Worm (Caenorhabditis elegans) whole organism, young adult: ENCODE results near the gene F49H12.3.

Experiments used
- Y56A3A.18 ChIP-seq: fragments of 200-800 bp; sonication (Bioruptor generic); IDR thresholded peaks from 2 replicates; pipeline ENCODE4 v1.3.6; 2022; ENCODE audit warnings: missing genetic modification reagents, missing genetic modification characterization, missing compliant biosample characterization
- akir-1 ChIP-seq: fragments of 200-800 bp; sonication (Bioruptor generic); optimal IDR thresholded peaks from 2 replicates; lab custom pipeline; 2018; ENCODE audit warnings: mild to moderate bottlenecking, missing genetic modification characterization, moderate library complexity, missing compliant biosample characterization
- ceh-79 ChIP-seq: sonication (generic microtip); optimal IDR thresholded peaks from 2 replicates; lab custom pipeline; 2017; ENCODE audit warnings: mild to moderate bottlenecking, missing genetic modification characterization, missing compliant biosample characterization
- dpl-1 ChIP-seq: fragments of 150-350 bp; optimal IDR thresholded peaks from 2 replicates; lab custom pipeline; 2014; ENCODE audit warnings: missing biosample characterization, missing genetic modification reagents, missing genetic modification characterization
- let-526 ChIP-seq: fragments of 200-800 bp; sonication (Bioruptor generic); IDR thresholded peaks from 2 replicates; pipeline ENCODE4 v1.3.6; 2022; ENCODE audit warnings: missing genetic modification reagents, missing genetic modification characterization, missing compliant biosample characterization
- xnd-1 ChIP-seq: sonication (generic microtip); optimal IDR thresholded peaks from 2 replicates; lab custom pipeline; 2016; ENCODE audit warnings: missing genotype, missing genetic modification reagents, missing genetic modification characterization, missing compliant biosample characterization
- ztf-28 ChIP-seq: fragments of 200-800 bp; sonication (Bioruptor generic); IDR thresholded peaks from 2 replicates; pipeline ENCODE4 v1.3.6; 2022; ENCODE audit warnings: missing genetic modification reagents, missing genetic modification characterization, missing compliant biosample characterization

ce11 chrX:2044541-2045168 lies 39.5 kb upstream of the F49H12.3 start:
- TF ChIP-seq let-526 (GFP tag; lab: Robert Waterston, UW), result no peak
- TF ChIP-seq ztf-28 (GFP tag; lab: Robert Waterston, UW), result no peak
- no peak for TF ChIP-seq xnd-1
- TF ChIP-seq dpl-1 (GFP tag; lab: Kevin White, UChicago), result no peak
- TF ChIP-seq ceh-79, result no peak
- TF ChIP-seq akir-1 (GFP tag; lab: Kevin White, UChicago), result no peak
- TF ChIP-seq Y56A3A.18 (GFP tag; lab: Robert Waterston, UW), result no peak
